Worm (Caenorhabditis elegans) whole organism, midembryonic: ENCODE data around the gene ZK1067.3.

ENCODE experiments used
- T22C8.4 ChIP-seq: fragments of 200-800 bp; sonication (Bioruptor generic); IDR thresholded peaks from 2 replicates; pipeline ENCODE4 v1.3.6; 2022; ENCODE audit warnings: missing genetic modification characterization, missing compliant biosample characterization
- cog-1 ChIP-seq: sonication (generic microtip); optimal IDR thresholded peaks from 2 replicates; lab custom pipeline; 2016; ENCODE audit warnings: missing genetic modification characterization, missing compliant biosample characterization
- flt-1 ChIP-seq: fragments of 200-800 bp; sonication (Bioruptor generic); IDR thresholded peaks from 2 replicates; pipeline ENCODE4 v1.3.6; 2022; ENCODE audit warnings: missing genetic modification characterization, missing compliant biosample characterization
- klf-2 ChIP-seq: fragments of 200-800 bp; sonication (Bioruptor generic); conservative IDR thresholded peaks from 2 replicates; pipeline ENCODE4 v1.3.6; 2022; ENCODE audit warnings: missing genetic modification reagents, missing genetic modification characterization, missing compliant biosample characterization
- med-1 ChIP-seq: sonication (generic microtip); optimal IDR thresholded peaks from 2 replicates; lab custom pipeline; 2017; ENCODE audit warnings: missing genetic modification characterization, mild to moderate bottlenecking, missing compliant biosample characterization, antibody characterized with exemption, missing genetic modification reagents; ENCODE audit not compliant: insufficient read depth
- ref-1 ChIP-seq: fragments of 200-800 bp; sonication (Bioruptor generic); conservative IDR thresholded peaks from 2 replicates; pipeline ENCODE4 v1.3.6; 2022; ENCODE audit warnings: missing genetic modification reagents, missing genetic modification characterization, missing compliant biosample characterization
- tab-1 ChIP-seq: fragments of 200-800 bp; sonication (Bioruptor generic); IDR thresholded peaks from 2 replicates; pipeline ENCODE4 v1.3.6; 2022; ENCODE audit warnings: missing genetic modification characterization, missing compliant biosample characterization
- ztf-23 ChIP-seq: fragments of 200-800 bp; sonication (Bioruptor generic); IDR thresholded peaks from 2 replicates; pipeline ENCODE4 v1.3.6; 2022; ENCODE audit warnings: missing genetic modification reagents, missing genetic modification characterization, missing compliant biosample characterization
- ztf-29 ChIP-seq: fragments of 200-800 bp; sonication (Bioruptor generic); IDR thresholded peaks from 2 replicates; pipeline ENCODE4 v1.3.6; 2022; ENCODE audit warnings: missing genetic modification reagents, missing genetic modification characterization, missing compliant biosample characterization

Gene ZK1067.3

DNA sequence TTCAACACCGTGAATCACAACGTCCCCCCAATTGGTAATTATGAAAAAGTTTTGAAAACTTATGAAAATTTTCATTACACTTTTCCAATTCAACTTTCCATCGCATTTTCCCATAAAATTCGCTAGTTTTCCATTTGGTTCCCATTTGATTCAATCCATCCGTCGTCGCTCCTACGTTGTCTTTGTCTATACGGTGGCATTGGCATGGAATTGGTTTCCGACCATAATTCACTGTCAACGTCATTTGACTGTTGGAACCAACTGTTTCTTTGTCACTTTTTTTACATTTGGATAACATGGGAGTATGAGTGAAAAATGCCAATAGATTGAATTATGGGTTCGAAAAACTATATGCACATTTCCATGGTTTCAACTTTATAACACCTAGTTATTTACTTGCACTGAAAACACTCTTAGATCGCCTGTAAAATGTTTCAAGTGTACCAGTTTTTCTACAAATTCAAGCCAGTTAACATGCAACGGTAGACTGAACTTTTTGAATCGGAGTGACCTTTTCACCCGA, 35.0 kb downstream of the ZK1067.3 start:
- peak; percentile 9 for TF ChIP-seq cog-1
- TF ChIP-seq ztf-29 (GFP tag; lab: Robert Waterston, UW): no peak
- peak; percentile 52 for TF ChIP-seq flt-1 (GFP tag; lab: Robert Waterston, UW)
- 0 out of 2 replicates have a peak, but pooled peaks have one; percentile 11 for TF ChIP-seq T22C8.4 (GFP tag; lab: Robert Waterston, UW)

DNA sequence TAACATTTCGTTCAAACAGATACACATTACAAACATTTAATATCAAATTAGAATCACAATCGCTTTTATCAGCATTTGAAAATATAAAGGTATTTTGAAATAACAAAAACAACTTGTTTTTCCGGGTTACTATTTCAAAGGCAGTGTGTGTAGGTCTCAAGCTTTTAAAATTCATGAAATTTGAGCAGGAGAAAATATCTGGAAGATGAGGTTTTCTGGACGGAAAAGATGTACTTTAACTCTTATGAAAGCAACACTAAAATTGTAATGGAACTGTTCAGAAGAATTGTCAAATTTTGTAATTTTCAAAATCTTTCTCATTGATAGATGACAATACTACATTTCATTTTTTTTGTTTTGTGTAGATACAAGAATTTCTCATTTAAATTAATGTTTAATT, 35.5 kb downstream of the ZK1067.3 start:
- TF ChIP-seq cog-1 (no peak), tab-1 (GFP tag; lab: Robert Waterston, UW) (no peak), flt-1 (GFP tag; lab: Robert Waterston, UW) (no peak; the same call in 1 of the 2 replicates), ztf-23 (GFP tag; lab: Robert Waterston, UW) (0 out of 2 replicates have a peak, but pooled peaks have one; percentile 42), ztf-29 (GFP tag; lab: Robert Waterston, UW) (no peak)

ce11 chrII:9260026-9260425, 37.0 kb downstream of the ZK1067.3 start:
- TF ChIP-seq flt-1 (GFP tag; lab: Robert Waterston, UW): no peak
- TF ChIP-seq ref-1 (GFP tag; lab: Robert Waterston, UW): no peak
- no peak for TF ChIP-seq T22C8.4 (GFP tag; lab: Robert Waterston, UW)
- TF ChIP-seq cog-1: no peak
- no peak for TF ChIP-seq ztf-29 (GFP tag; lab: Robert Waterston, UW)
- TF ChIP-seq klf-2 (GFP tag; lab: Robert Waterston, UW): no peak
- TF ChIP-seq med-1 (GFP tag; lab: Kevin White, UChicago): no peak
- no peak for TF ChIP-seq tab-1 (GFP tag; lab: Robert Waterston, UW)
- TF ChIP-seq ztf-23 (GFP tag; lab: Robert Waterston, UW): no peak

DNA sequence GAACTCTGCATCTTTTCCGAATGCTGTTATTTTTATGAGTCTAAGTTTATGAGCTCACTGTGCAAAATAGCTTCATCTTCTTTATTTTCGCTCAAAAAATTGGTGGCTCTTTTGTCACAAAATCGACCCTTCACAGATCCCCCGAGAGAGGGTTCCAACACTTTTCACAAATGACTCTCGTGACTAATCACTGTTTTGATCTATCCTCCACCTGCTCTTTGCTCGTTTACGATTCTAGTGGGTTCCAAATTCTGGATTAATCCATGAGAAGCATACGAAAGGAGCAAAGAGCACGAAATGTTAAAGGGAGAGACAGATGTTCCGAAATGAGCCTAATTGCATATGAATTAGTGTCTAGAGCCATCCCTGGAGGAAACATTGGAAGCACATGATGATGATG, 38.3 kb downstream of the ZK1067.3 start:
- TF ChIP-seq flt-1 (GFP tag; lab: Robert Waterston, UW): no peak
- TF ChIP-seq med-1 (GFP tag; lab: Kevin White, UChicago): no peak
- no peak for TF ChIP-seq ztf-23 (GFP tag; lab: Robert Waterston, UW)
- TF ChIP-seq ref-1 (GFP tag; lab: Robert Waterston, UW): no peak
- no peak for TF ChIP-seq tab-1 (GFP tag; lab: Robert Waterston, UW)
- TF ChIP-seq cog-1: no peak
- no peak for TF ChIP-seq klf-2 (GFP tag; lab: Robert Waterston, UW)
- no peak for TF ChIP-seq ztf-29 (GFP tag; lab: Robert Waterston, UW)
- TF ChIP-seq T22C8.4 (GFP tag; lab: Robert Waterston, UW): no peak

- no peak for TF ChIP-seq flt-1 (GFP tag; lab: Robert Waterston, UW)
- TF ChIP-seq T22C8.4 (GFP tag; lab: Robert Waterston, UW): no peak
- no peak for TF ChIP-seq klf-2 (GFP tag; lab: Robert Waterston, UW)
Observed at ce11 chrII:9261931-9262562, 39.0 kb downstream of the ZK1067.3 start, which contains the start of gene aqp-2. aqp-2 (minus strand) TSS chrII:9261981.

- no peak for TF ChIP-seq cog-1
- no peak for TF ChIP-seq flt-1 (GFP tag; lab: Robert Waterston, UW)
- TF ChIP-seq med-1 (GFP tag; lab: Kevin White, UChicago): no peak
- TF ChIP-seq klf-2 (GFP tag; lab: Robert Waterston, UW): no peak
- TF ChIP-seq ztf-23 (GFP tag; lab: Robert Waterston, UW): no peak
Observed at ce11 chrII:9262845-9263402, 39.9 kb downstream of the ZK1067.3 start.

- TF ChIP-seq T22C8.4 (GFP tag; lab: Robert Waterston, UW) (no peak), ztf-23 (GFP tag; lab: Robert Waterston, UW) (no peak), tab-1 (GFP tag; lab: Robert Waterston, UW) (no peak), flt-1 (GFP tag; lab: Robert Waterston, UW) (no peak), klf-2 (GFP tag; lab: Robert Waterston, UW) (no peak), ref-1 (GFP tag; lab: Robert Waterston, UW) (no peak), cog-1 (no peak), med-1 (GFP tag; lab: Kevin White, UChicago) (no peak), ztf-29 (GFP tag; lab: Robert Waterston, UW) (no peak)
Observed at ce11 chrII:9263784-9264183, 40.7 kb downstream of the ZK1067.3 start.

- TF ChIP-seq klf-2 (GFP tag; lab: Robert Waterston, UW) (no peak), ref-1 (GFP tag; lab: Robert Waterston, UW) (no peak)
Observed at ce11 chrII:9264689-9265278, 41.7 kb downstream of the ZK1067.3 start.

DNA sequence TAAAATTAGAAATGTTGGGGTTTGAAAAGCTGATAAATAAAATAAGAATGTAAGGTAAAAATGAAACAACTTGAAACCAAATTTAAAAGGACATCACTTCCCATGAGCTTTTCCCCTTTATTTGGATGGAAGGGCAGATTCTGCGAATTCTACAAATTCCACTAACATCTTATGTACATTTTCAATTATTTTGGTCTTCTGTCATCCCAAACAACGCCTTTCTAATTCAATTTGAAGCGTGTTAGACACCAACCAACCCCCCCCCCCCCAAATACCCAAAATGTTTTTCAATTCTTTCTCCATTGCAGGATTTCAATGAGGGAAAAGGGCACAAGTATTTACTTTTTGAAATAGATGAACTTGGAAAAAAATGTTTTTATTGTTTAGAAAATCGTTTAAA, 42.6 kb downstream of the ZK1067.3 start:
- no peak for TF ChIP-seq klf-2 (GFP tag; lab: Robert Waterston, UW)
- TF ChIP-seq T22C8.4 (GFP tag; lab: Robert Waterston, UW): no peak
- no peak for TF ChIP-seq ztf-29 (GFP tag; lab: Robert Waterston, UW)
- TF ChIP-seq med-1 (GFP tag; lab: Kevin White, UChicago): no peak
- no peak for TF ChIP-seq cog-1
- no peak for TF ChIP-seq ref-1 (GFP tag; lab: Robert Waterston, UW)
- TF ChIP-seq flt-1 (GFP tag; lab: Robert Waterston, UW): no peak
- TF ChIP-seq tab-1 (GFP tag; lab: Robert Waterston, UW): no peak
- TF ChIP-seq ztf-23 (GFP tag; lab: Robert Waterston, UW): no peak
